Fruit fly (Drosophila melanogaster): ENCODE results near the gene CG14453.

dm6 chr3L:22669275-22670006, 24.4 kb upstream of the CG14453 start, which contains the start of gene Jhbp6:
- TF ChIP-seq CG7045 (GFP tag; optimal IDR thresholded peaks at IDR 0.05): no peak
- no peak for TF ChIP-seq toe (GFP tag; optimal IDR thresholded peaks at IDR 0.05)
- TF ChIP-seq CG1620 (GFP tag; optimal IDR thresholded peaks at IDR 0.05): no peak
- no peak for TF ChIP-seq Crg-1 (GFP tag; optimal IDR thresholded peaks at IDR 0.05)

Measured in whole organism, adult.